Worm (Caenorhabditis elegans): ENCODE results near the gene F01D5.6.

F01D5.6 gene

DNA sequence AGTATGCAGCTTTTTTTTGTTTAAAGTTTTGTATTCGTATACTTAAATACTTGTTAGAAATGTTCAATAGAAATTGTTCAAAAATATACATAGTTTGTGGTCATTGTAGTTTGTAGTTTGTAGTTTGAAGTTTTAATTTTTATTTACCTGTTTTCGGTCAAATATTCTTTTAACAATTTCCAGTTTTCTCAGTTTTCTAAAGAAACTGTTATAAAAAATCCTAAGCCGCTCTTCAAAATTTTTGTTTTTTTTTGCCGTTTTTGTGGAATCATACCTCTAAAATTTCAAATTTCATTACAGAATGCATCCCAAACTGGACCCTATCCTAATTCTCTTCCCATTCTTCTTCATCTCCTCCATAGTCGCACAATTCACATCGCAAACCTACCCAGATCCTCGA, at the start of gene F01D5.6:
Gene F01D5.6 (plus strand): TSS at position 301 of the 400 bp plus-strand sequence.
- TF ChIP-seq elt-1 (tag; optimal IDR thresholded peaks at IDR 0.05) (no peak), nhr-23 (tag; optimal IDR thresholded peaks at IDR 0.05) (no peak), nhr-12 (tag; optimal IDR thresholded peaks at IDR 0.05) (no peak), lin-39 (tag; optimal IDR thresholded peaks at IDR 0.05) (no peak), nhr-10 (tag; optimal IDR thresholded peaks at IDR 0.05) (no peak), zag-1 (tag; optimal IDR thresholded peaks at IDR 0.05) (no peak)

DNA sequence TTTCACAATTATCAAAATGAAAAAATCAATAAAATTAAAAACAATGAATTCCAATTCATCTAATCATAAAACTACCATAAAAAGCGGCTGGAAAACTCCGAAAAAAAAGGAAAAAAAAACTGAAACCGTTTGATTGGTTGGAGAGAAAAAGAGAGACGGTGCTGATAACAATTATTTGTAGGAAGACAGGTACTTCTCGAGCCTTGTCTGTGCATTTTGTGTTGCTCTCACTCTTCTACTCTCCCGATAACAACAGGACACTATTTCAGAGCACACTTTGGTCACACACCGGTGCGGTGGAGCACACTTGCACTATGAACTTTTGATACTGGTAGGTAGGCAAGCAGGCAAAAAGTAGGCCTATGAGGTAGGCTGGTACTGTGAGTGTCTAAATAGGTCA, 49.8 kb upstream of the F01D5.6 start:
- peak; percentile 38 for TF ChIP-seq gmeb-1 (tag; optimal IDR thresholded peaks at IDR 0.05)
- TF ChIP-seq elt-3 (tag; optimal IDR thresholded peaks at IDR 0.05) = no peak
- TF ChIP-seq crh-2 (tag; optimal IDR thresholded peaks at IDR 0.05) = peak; percentile 29
- TF ChIP-seq lin-13 (GFP tag; optimal IDR thresholded peaks at IDR 0.05) = no peak
- TF ChIP-seq ceh-16 (tag; optimal IDR thresholded peaks at IDR 0.05) = no peak
- TF ChIP-seq nhr-129 (tag; optimal IDR thresholded peaks at IDR 0.05) = peak; percentile 8
- no peak for TF ChIP-seq nhr-23 (tag; optimal IDR thresholded peaks at IDR 0.05)
- TF ChIP-seq nhr-6 (tag; optimal IDR thresholded peaks at IDR 0.05) = no peak
- TF ChIP-seq peb-1 (tag; optimal IDR thresholded peaks at IDR 0.05) = no peak
- TF ChIP-seq fos-1 (tag; optimal IDR thresholded peaks at IDR 0.05) = peak; percentile 59
- no peak for TF ChIP-seq zag-1 (tag; optimal IDR thresholded peaks at IDR 0.05)
- TF ChIP-seq sma-9 (GFP tag; optimal IDR thresholded peaks at IDR 0.05) = peak; percentile 20
- no peak for TF ChIP-seq sma-9 (tag; optimal IDR thresholded peaks at IDR 0.05)
- no peak for TF ChIP-seq nhr-10 (tag; optimal IDR thresholded peaks at IDR 0.05)
- no peak for TF ChIP-seq nhr-237 (tag; optimal IDR thresholded peaks at IDR 0.05)
- TF ChIP-seq nhr-21 (tag; optimal IDR thresholded peaks at IDR 0.05) = no peak
- no peak for TF ChIP-seq dmd-4 (tag; optimal IDR thresholded peaks at IDR 0.05)
- TF ChIP-seq mdl-1 (tag; optimal IDR thresholded peaks at IDR 0.05) = no peak

DNA sequence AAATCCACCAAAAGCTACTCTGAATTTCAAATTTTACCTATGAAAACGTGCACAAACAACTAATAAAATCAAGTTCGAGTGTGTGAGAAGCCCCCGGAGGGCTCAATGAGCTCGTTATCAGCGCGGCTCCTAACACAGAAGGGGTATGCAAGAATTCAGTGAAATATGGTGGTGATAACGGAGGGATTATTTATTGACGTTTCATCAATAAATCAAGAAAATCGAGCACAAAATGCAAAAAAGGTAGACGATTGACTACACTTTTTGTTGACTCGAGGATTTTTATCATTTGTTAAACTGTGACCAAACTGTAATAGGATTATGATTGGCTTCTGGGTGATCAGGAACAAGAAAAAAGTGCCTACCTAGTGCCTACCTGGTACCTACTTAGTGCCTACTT, 48.9 kb upstream of the F01D5.6 start, which contains the start of gene zip-3:
Gene zip-3 (minus strand): TSS at position 21 of the 400 bp plus-strand sequence.
- TF ChIP-seq sma-9 (GFP tag; optimal IDR thresholded peaks at IDR 0.05) = peak; percentile 64
- TF ChIP-seq sma-9 (tag; optimal IDR thresholded peaks at IDR 0.05) = no peak
- peak; percentile 3 for TF ChIP-seq gmeb-1 (tag; optimal IDR thresholded peaks at IDR 0.05)
- TF ChIP-seq fos-1 (tag; optimal IDR thresholded peaks at IDR 0.05) = no peak
- no peak for TF ChIP-seq nhr-11 (tag; optimal IDR thresholded peaks at IDR 0.05)

DNA sequence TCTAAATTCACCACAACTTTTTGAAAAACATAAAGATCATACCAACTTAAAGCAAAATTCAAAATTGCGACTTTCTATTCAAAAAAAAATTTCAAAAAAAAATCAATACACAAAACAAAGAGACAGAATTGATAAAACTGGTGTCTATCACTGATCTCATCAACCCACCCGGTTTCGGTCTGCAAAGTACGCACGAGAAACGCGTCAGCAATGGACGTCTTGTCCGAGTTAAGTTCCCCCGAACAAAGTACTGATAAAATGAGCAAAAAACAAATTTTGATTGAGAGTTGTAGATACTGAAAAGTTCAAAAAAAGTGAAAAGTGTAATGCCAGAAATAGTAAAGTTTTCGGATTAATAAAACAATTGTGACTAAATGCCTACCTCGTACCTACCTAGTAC, 48.0 kb upstream of the F01D5.6 start:
- TF ChIP-seq snpc-4 (tag; optimal IDR thresholded peaks at IDR 0.05) (no peak), sma-9 (GFP tag; optimal IDR thresholded peaks at IDR 0.05) (peak; percentile 10), sma-9 (tag; optimal IDR thresholded peaks at IDR 0.05) (no peak), lsy-2 (tag; optimal IDR thresholded peaks at IDR 0.05) (peak in 1 of 2 experiments; percentile 11)

DNA sequence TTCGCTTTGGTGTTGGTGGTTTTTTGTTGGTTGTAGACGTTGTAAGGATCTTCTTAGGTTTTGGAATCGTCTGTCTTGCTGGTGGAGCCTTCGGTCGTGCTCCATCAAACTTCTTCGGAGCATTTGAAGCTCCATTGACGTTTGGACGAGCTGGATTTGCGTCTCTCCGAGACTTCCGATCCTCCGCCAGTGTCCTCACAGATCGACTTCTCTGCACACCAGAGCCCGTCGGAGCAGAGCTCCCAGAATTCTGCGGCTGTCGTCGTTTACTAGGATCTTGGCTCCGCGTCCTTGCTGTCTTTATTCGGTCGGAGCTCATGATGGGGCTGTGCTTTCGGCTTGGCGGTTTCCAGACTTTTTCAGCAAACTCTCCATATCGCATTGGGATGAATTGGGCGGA, 44.7 kb upstream of the F01D5.6 start:
- TF ChIP-seq zag-1 (tag; optimal IDR thresholded peaks at IDR 0.05) = no peak
- TF ChIP-seq mab-5 (tag; optimal IDR thresholded peaks at IDR 0.05) = no peak
- TF ChIP-seq nhr-21 (tag; optimal IDR thresholded peaks at IDR 0.05) = no peak
- no peak for TF ChIP-seq nhr-6 (tag; optimal IDR thresholded peaks at IDR 0.05)
- TF ChIP-seq nhr-10 (tag; optimal IDR thresholded peaks at IDR 0.05) = no peak
- TF ChIP-seq gmeb-1 (tag; optimal IDR thresholded peaks at IDR 0.05) = no peak
- TF ChIP-seq C34F6.9 (tag; optimal IDR thresholded peaks at IDR 0.05) = no peak

DNA sequence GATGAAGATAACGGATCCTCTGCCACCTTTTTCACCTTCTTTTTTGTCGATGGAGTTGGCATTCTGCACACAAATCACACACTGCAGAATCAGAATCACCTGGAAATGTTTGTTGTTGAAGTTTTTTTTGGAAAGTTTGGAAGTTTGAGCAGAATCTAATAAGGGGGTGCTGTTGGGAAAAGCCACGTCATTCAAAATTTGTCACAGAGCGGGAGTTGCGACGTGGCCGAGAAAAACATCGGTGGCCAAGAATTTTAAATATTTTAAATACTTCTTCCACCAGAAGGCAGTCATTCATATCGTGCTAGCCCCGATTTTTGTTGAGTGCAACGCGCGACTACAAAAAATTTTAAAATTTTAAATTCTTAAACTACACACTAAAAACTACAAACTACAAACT, 44.0 kb upstream of the F01D5.6 start, which contains the start of gene rpi-1:
Gene rpi-1 (minus strand): TSS at position 101 of the 400 bp plus-strand sequence.
- TF ChIP-seq unc-55 (GFP tag; optimal IDR thresholded peaks at IDR 0.05) = no peak
- no peak for TF ChIP-seq nhr-129 (tag; optimal IDR thresholded peaks at IDR 0.05)
- TF ChIP-seq zag-1 (tag; optimal IDR thresholded peaks at IDR 0.05) = no peak
- no peak for TF ChIP-seq R02D3.7 (tag; optimal IDR thresholded peaks at IDR 0.05)
- TF ChIP-seq aly-2 (tag; optimal IDR thresholded peaks at IDR 0.05) = no peak
- TF ChIP-seq mbf-1 (tag; optimal IDR thresholded peaks at IDR 0.05) = no peak
- no peak for TF ChIP-seq F13H6.1 (tag; optimal IDR thresholded peaks at IDR 0.05)
- no peak for TF ChIP-seq alr-1 (tag; optimal IDR thresholded peaks at IDR 0.05)

DNA sequence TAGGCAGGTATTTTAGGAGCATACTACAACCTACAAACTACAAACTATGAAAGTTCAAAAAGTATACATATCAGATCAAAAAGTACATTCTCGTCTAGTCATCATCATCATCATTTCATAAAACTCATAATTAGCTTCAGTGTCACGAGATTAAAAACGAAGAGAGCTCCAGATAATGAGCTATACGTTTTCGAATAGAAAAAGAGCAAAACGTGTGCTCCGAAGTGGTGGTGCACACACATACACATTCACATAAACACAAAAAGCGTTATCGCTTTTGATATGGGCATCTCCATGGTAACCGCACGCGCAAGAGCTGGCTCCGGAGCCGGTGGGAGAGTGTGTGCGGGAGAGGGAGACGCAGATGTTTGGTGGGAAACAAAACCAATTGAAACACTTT, 42.0 kb upstream of the F01D5.6 start:
- no peak for TF ChIP-seq C34F6.9 (tag; optimal IDR thresholded peaks at IDR 0.05)

All from whole organism, L2 larva.